Worm (Caenorhabditis elegans): Measurements from ENCODE around the gene F28H7.8.

ce11 chrV:10798090-10798489 lies 39.3 kb downstream of the F28H7.8 start, which contains the start of gene srh-184:
- TF ChIP-seq dpl-1 (GFP tag; optimal IDR thresholded peaks at IDR 0.05) (no peak), rbr-2 (tag; optimal IDR thresholded peaks at IDR 0.05) (no peak), madf-9 (GFP tag; conservative IDR thresholded peaks at IDR 0.05) (no peak), ceh-28 (tag; optimal IDR thresholded peaks at IDR 0.05) (no peak)
